Fruit fly (Drosophila melanogaster) whole organism, embryonic: ENCODE data around the gene ver.

Experiments used
- Abd-B ChIP-seq: fragments of 200-800 bp; sonication (Bioruptor generic); optimal IDR thresholded peaks from 2 replicates; lab custom pipeline; 2018; ENCODE audit warnings: missing biosample characterization, mild to moderate bottlenecking, missing genetic modification characterization, moderate library complexity
- Bgb ChIP-seq: fragments of 200-800 bp; sonication (Bioruptor generic); IDR thresholded peaks from 2 replicates; pipeline ENCODE4 v1.3.6; 2022; ENCODE audit warnings: missing biosample characterization, missing genetic modification characterization; ENCODE audit not compliant: partially characterized antibody
- CG10462 ChIP-seq: fragments of 200-800 bp; sonication (Bioruptor generic); optimal IDR thresholded peaks from 2 replicates; lab custom pipeline; 2016; ENCODE audit warnings: missing biosample characterization, missing genetic modification characterization
- CG10654 ChIP-seq: fragments of 200-800 bp; sonication (Bioruptor generic); optimal IDR thresholded peaks from 2 replicates; lab custom pipeline; 2016; ENCODE audit warnings: missing biosample characterization, missing genetic modification characterization
- CG11398 ChIP-seq: fragments of 200-800 bp; sonication (Bioruptor generic); optimal IDR thresholded peaks from 2 replicates; lab custom pipeline; 2016; ENCODE audit warnings: missing biosample characterization, missing genetic modification characterization
- CG12155 ChIP-seq: fragments of 200-800 bp; sonication (Bioruptor generic); optimal IDR thresholded peaks from 3 replicates; lab custom pipeline; 2016; ENCODE audit warnings: missing biosample characterization, missing genetic modification characterization
- CG13424 ChIP-seq: fragments of 200-800 bp; sonication (Bioruptor generic); optimal IDR thresholded peaks from 2 replicates; lab custom pipeline; 2019; ENCODE audit warnings: missing biosample characterization, mild to moderate bottlenecking, missing genetic modification characterization, moderate library complexity
- CG16813 ChIP-seq: fragments of 200-800 bp; sonication (Bioruptor generic); IDR thresholded peaks from 3 replicates; pipeline ENCODE4 v1.3.6; 2022; ENCODE audit warnings: missing biosample characterization, missing genetic modification characterization; ENCODE audit not compliant: partially characterized antibody
- CG16863 ChIP-seq: fragments of 200-800 bp; sonication (Bioruptor generic); optimal IDR thresholded peaks from 3 replicates; lab custom pipeline; 2016; ENCODE audit warnings: missing biosample characterization, missing genetic modification characterization
- CG18011 ChIP-seq: fragments of 200-800 bp; sonication (Bioruptor generic); optimal IDR thresholded peaks from 2 replicates; lab custom pipeline; 2017; ENCODE audit warnings: missing biosample characterization, missing genetic modification characterization, mild to moderate bottlenecking, moderate library complexity, missing genotype
- CG2678 ChIP-seq: fragments of 200-800 bp; sonication (Bioruptor generic); optimal IDR thresholded peaks from 3 replicates; lab custom pipeline; 2019; ENCODE audit warnings: missing biosample characterization, mild to moderate bottlenecking, missing genetic modification characterization, moderate library complexity
- CG30431 ChIP-seq: fragments of 200-800 bp; sonication (Bioruptor generic); optimal IDR thresholded peaks from 2 replicates; lab custom pipeline; 2017; ENCODE audit warnings: missing biosample characterization, missing genetic modification characterization
- CG31365 ChIP-seq: fragments of 200-800 bp; sonication (Bioruptor generic); optimal IDR thresholded peaks from 2 replicates; lab custom pipeline; 2018; ENCODE audit warnings: missing biosample characterization, mild to moderate bottlenecking, missing genetic modification characterization
- CG3163 ChIP-seq: fragments of 200-800 bp; sonication (Bioruptor generic); optimal IDR thresholded peaks from 3 replicates; lab custom pipeline; 2016; ENCODE audit warnings: missing biosample characterization, missing genetic modification characterization
- CG3281 ChIP-seq: fragments of 200-800 bp; sonication (Bioruptor generic); optimal IDR thresholded peaks from 3 replicates; lab custom pipeline; 2017; ENCODE audit warnings: missing biosample characterization, mild to moderate bottlenecking, missing genetic modification characterization
- CG4424 ChIP-seq: fragments of 200-800 bp; sonication (Bioruptor generic); optimal IDR thresholded peaks from 3 replicates; lab custom pipeline; 2016; ENCODE audit warnings: missing biosample characterization, missing genetic modification characterization
- CG4820 ChIP-seq: fragments of 200-800 bp; sonication (Bioruptor generic); optimal IDR thresholded peaks from 3 replicates; lab custom pipeline; 2016; ENCODE audit warnings: missing biosample characterization, missing genetic modification characterization
- CG6272 ChIP-seq: fragments of 200-800 bp; sonication (Bioruptor generic); IDR thresholded peaks from 2 replicates; pipeline ENCODE4 v1.3.6; 2022; ENCODE audit warnings: missing biosample characterization, missing genetic modification characterization
- CG7745 ChIP-seq: fragments of 200-800 bp; sonication (Bioruptor generic); optimal IDR thresholded peaks from 2 replicates; lab custom pipeline; 2018; ENCODE audit warnings: missing biosample characterization, mild to moderate bottlenecking, missing genetic modification characterization, moderate library complexity
- CG9437 ChIP-seq: fragments of 200-800 bp; sonication (Bioruptor generic); optimal IDR thresholded peaks from 2 replicates; lab custom pipeline; 2018; ENCODE audit warnings: missing biosample characterization, mild to moderate bottlenecking, missing genetic modification characterization
- Dek ChIP-seq: fragments of 200-800 bp; sonication (Bioruptor generic); optimal IDR thresholded peaks from 3 replicates; lab custom pipeline; 2019; ENCODE audit warnings: missing biosample characterization, mild to moderate bottlenecking, missing genetic modification characterization, moderate library complexity
- Doc2 ChIP-seq: fragments of 200-800 bp; sonication (Bioruptor generic); IDR thresholded peaks from 2 replicates; pipeline ENCODE4 v1.3.6; 2022; ENCODE audit warnings: missing biosample characterization, missing genetic modification characterization
- Eip74EF ChIP-seq, 2 experiments: fragments of 200-800 bp in 1 of 2; fragments of >200 bp in 1 of 2; sonication (Bioruptor generic) in 1 of 2; optimal IDR thresholded peaks; 2 replicates each; lab custom pipeline; 2017 to 2019; ENCODE audit warnings: missing biosample characterization in 2 of 2, missing genetic modification characterization in 2 of 2, mild to moderate bottlenecking in 1 of 2, moderate library complexity in 1 of 2
- GATAe ChIP-seq: fragments of 200-800 bp; sonication (Bioruptor generic); conservative IDR thresholded peaks from 2 replicates; pipeline ENCODE4 v1.3.6; 2022; ENCODE audit warnings: missing biosample characterization, missing genetic modification characterization
- Kr ChIP-seq: fragments of 200-800 bp; sonication (Bioruptor generic); optimal IDR thresholded peaks from 2 replicates; lab custom pipeline; 2017; ENCODE audit warnings: missing biosample characterization, mild to moderate bottlenecking, missing genetic modification characterization
- Oli ChIP-seq: fragments of 200-800 bp; sonication (Bioruptor generic); optimal IDR thresholded peaks from 2 replicates; lab custom pipeline; 2018; ENCODE audit warnings: missing biosample characterization, mild to moderate bottlenecking, missing genetic modification characterization, moderate library complexity
- Ravus ChIP-seq: fragments of 200-800 bp; sonication (Bioruptor generic); IDR thresholded peaks from 2 replicates; pipeline ENCODE4 v1.3.6; 2022; ENCODE audit warnings: missing biosample characterization, missing genetic modification characterization
- Scr ChIP-seq: fragments of 200-800 bp; sonication (Bioruptor generic); IDR thresholded peaks from 2 replicates; pipeline ENCODE4 v1.3.6; 2022; ENCODE audit warnings: missing biosample characterization, missing genetic modification characterization; ENCODE audit not compliant: partially characterized antibody
- ara ChIP-seq: fragments of 200-800 bp; sonication (Bioruptor generic); IDR thresholded peaks from 2 replicates; pipeline ENCODE4 v1.3.6; 2022; ENCODE audit warnings: missing biosample characterization, missing genetic modification characterization
- bab2 ChIP-seq: fragments of 200-800 bp; sonication (Bioruptor generic); optimal IDR thresholded peaks from 2 replicates; lab custom pipeline; 2016; ENCODE audit warnings: missing biosample characterization, missing genetic modification characterization
- bsh ChIP-seq, 2 experiments: fragments of 200-800 bp; sonication (Bioruptor generic); optimal IDR thresholded peaks; 2 replicates each; lab custom pipeline; 2017 to 2018; ENCODE audit warnings: mild to moderate bottlenecking in 2 of 2, missing biosample characterization in 2 of 2, missing genetic modification characterization in 2 of 2, moderate library complexity in 1 of 2
- croc ChIP-seq: fragments of 200-800 bp; sonication (Bioruptor generic); conservative IDR thresholded peaks from 3 replicates; pipeline ENCODE4 v1.3.6; 2022; ENCODE audit warnings: missing biosample characterization, missing genetic modification characterization
- disco-r ChIP-seq: fragments of 200-800 bp; sonication (Bioruptor generic); optimal IDR thresholded peaks from 2 replicates; lab custom pipeline; 2016; ENCODE audit warnings: missing biosample characterization, missing genetic modification characterization
- emc ChIP-seq: fragments of 200-800 bp; sonication (Bioruptor generic); optimal IDR thresholded peaks from 2 replicates; lab custom pipeline; 2016; ENCODE audit warnings: missing biosample characterization, missing genetic modification characterization
- eyg ChIP-seq: fragments of 200-800 bp; sonication (Bioruptor generic); optimal IDR thresholded peaks from 3 replicates; lab custom pipeline; 2016; ENCODE audit warnings: missing biosample characterization, missing genetic modification characterization
- gce ChIP-seq: fragments of 200-800 bp; sonication (Bioruptor generic); IDR thresholded peaks from 3 replicates; pipeline ENCODE4 v1.3.6; 2022; ENCODE audit warnings: missing biosample characterization, missing genetic modification characterization
- gt ChIP-seq: fragments of 200-800 bp; sonication (Bioruptor generic); IDR thresholded peaks from 2 replicates; pipeline ENCODE4 v1.3.6; 2022; ENCODE audit warnings: missing biosample characterization, missing genetic modification characterization
- jigr1 ChIP-seq: fragments of 200-800 bp; sonication (Bioruptor generic); IDR thresholded peaks from 3 replicates; pipeline ENCODE4 v1.3.6; 2022; ENCODE audit warnings: missing biosample characterization, missing genetic modification characterization
- klu ChIP-seq: fragments of 200-800 bp; sonication (Bioruptor generic); IDR thresholded peaks from 2 replicates; pipeline ENCODE4 v1.3.6; 2022; ENCODE audit warnings: missing biosample characterization, missing genetic modification characterization
- knrl ChIP-seq: fragments of 200-800 bp; sonication (Bioruptor generic); IDR thresholded peaks from 3 replicates; pipeline ENCODE4 v1.3.6; 2022; ENCODE audit warnings: missing biosample characterization, missing genetic modification characterization; ENCODE audit not compliant: partially characterized antibody
- nom ChIP-seq: fragments of 200-800 bp; sonication (Bioruptor generic); optimal IDR thresholded peaks from 2 replicates; lab custom pipeline; 2017; ENCODE audit warnings: missing biosample characterization, missing genetic modification characterization, mild to moderate bottlenecking, moderate library complexity, missing genetic modification reagents
- otp ChIP-seq: fragments of 200-800 bp; sonication (Bioruptor generic); IDR thresholded peaks from 3 replicates; pipeline ENCODE4, ENCODE4 v1.3.6; 2022; ENCODE audit warnings: missing biosample characterization, missing genetic modification characterization
- p53 ChIP-seq: fragments of 200-800 bp; sonication (Bioruptor generic); optimal IDR thresholded peaks from 2 replicates; lab custom pipeline; 2016; ENCODE audit warnings: missing biosample characterization, missing genetic modification characterization
- pan ChIP-seq, 4 experiments: fragments of >200 bp in 3 of 4; fragments of 200-800 bp in 1 of 4; sonication (Bioruptor generic) in 1 of 4; optimal IDR thresholded peaks in 3 of 4; IDR thresholded peaks in 1 of 4; 2 replicates each; pipeline versions ENCODE4 v1.3.6 to Lab custom; 2017 to 2022; ENCODE audit warnings: missing biosample characterization in 2 of 4, missing genetic modification characterization in 2 of 4, mixed read lengths in 1 of 4
- schlank ChIP-seq: fragments of 200-800 bp; sonication (Bioruptor generic); optimal IDR thresholded peaks from 2 replicates; lab custom pipeline; 2018; ENCODE audit warnings: missing biosample characterization, mild to moderate bottlenecking, missing genetic modification characterization
- sna ChIP-seq: fragments of 200-800 bp; sonication (Bioruptor generic); IDR thresholded peaks from 2 replicates; pipeline ENCODE4 v1.3.6; 2022; ENCODE audit warnings: missing biosample characterization, missing genetic modification characterization; ENCODE audit not compliant: partially characterized antibody
- tgo ChIP-seq: fragments of 200-800 bp; sonication (Bioruptor generic); IDR thresholded peaks from 3 replicates; pipeline ENCODE4 v1.3.6; 2022; ENCODE audit warnings: missing biosample characterization, missing genetic modification characterization
- yki ChIP-seq: fragments of >200 bp; optimal IDR thresholded peaks from 3 replicates; lab custom pipeline; 2018
- zf30C ChIP-seq: fragments of 200-800 bp; sonication (Bioruptor generic); optimal IDR thresholded peaks from 3 replicates; lab custom pipeline; 2018; ENCODE audit warnings: missing biosample characterization, mild to moderate bottlenecking, missing genetic modification characterization

The ver gene

DNA sequence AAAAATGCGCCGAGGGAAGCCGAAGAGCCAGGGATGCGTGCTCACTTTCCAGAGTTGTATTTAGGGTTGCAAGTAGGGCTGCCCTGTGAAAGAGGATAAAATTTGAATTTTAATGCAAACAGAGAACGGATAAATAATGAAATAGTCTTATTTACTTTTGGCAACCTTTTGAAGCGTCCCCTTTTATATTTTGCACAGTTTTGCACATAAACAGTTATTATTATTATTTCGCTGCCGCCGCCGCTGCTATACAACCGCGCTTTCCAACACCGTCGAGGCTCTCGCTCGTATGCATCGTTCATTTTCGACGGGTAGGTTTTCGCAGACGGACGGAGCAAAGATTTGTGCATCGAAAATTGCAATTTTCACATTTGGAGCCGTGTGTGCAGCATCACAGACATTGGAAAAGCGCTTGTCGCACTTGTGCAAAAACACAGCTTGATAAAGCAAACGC is 9.0 kb upstream of the ver start, which contains the start of the genes sti and tral (continued):
- TF ChIP-seq klu (GFP tag; lab: Robert Waterston, UW) (peak; percentile 72), nom (GFP tag; lab: Kevin White, UChicago) (peak; percentile 51), CG13424 (tag; lab: Kevin White, UChicago) (peak; percentile 88), Eip74EF (GFP tag; optimal IDR thresholded peaks at IDR 0.05; lab: Kevin White, UChicago) (no peak), croc (GFP tag; lab: Robert Waterston, UW) (peak; percentile 70), zf30C (GFP tag; lab: Kevin White, UChicago) (peak; percentile 18), pan (optimal IDR thresholded peaks at IDR 0.05; lab: Kevin White, UChicago) (no peak), pan (GFP tag; optimal IDR thresholded peaks at IDR 0.05 in 1 of 2, IDR thresholded peaks at IDR 0.05 in 1 of 2) (peak in 1 of 2 experiments; percentile 86), disco-r (GFP tag; lab: Kevin White, UChicago) (peak; percentile 85), schlank (peak; percentile 72), CG11398 (GFP tag; lab: Kevin White, UChicago) (peak; percentile 77), CG6272 (GFP tag; lab: Robert Waterston, UW) (peak; percentile 87), CG30431 (GFP tag; lab: Kevin White, UChicago) (peak; percentile 83), ara (peak; percentile 87), tgo (GFP tag; lab: Robert Waterston, UW) (peak; percentile 87), eyg (GFP tag; lab: Kevin White, UChicago) (peak; percentile 87), gt (peak; percentile 60; the same call in 1 of the 2 replicates), CG4424 (GFP tag; lab: Kevin White, UChicago) (peak; percentile 91), CG16813 (GFP tag; lab: Robert Waterston, UW) (peak; percentile 41; the same call in 1 of the 3 replicates), CG3163 (GFP tag; lab: Kevin White, UChicago) (peak; percentile 82), Kr (GFP tag; lab: Kevin White, UChicago) (no peak), CG2678 (peak; percentile 82), gce (GFP tag; lab: Robert Waterston, UW) (0 out of 3 replicates have a peak, but pooled peaks have one; percentile 24), yki (lab: Kevin White, UChicago) (no peak), bab2 (GFP tag; lab: Kevin White, UChicago) (peak; percentile 96), CG16863 (GFP tag; lab: Kevin White, UChicago) (peak; percentile 92), Scr (peak; percentile 53), bsh (GFP tag; optimal IDR thresholded peaks at IDR 0.05; lab: Kevin White, UChicago) (peak; percentile 23 to 76), Ravus (GFP tag; lab: Robert Waterston, UW) (peak; percentile 62), knrl (GFP tag; lab: Robert Waterston, UW) (peak; percentile 43; the same call in 1 of the 3 replicates), p53 (GFP tag; lab: Kevin White, UChicago) (peak; percentile 88), Doc2 (no peak; the same call in 1 of the 2 replicates), Oli (tag; lab: Kevin White, UChicago) (peak; percentile 55), emc (GFP tag; lab: Kevin White, UChicago) (peak; percentile 83), CG12155 (GFP tag; lab: Kevin White, UChicago) (peak; percentile 100), jigr1 (GFP tag; lab: Robert Waterston, UW) (peak; percentile 38; the same call in 1 of the 3 replicates), otp (GFP tag; lab: Robert Waterston, UW) (peak; percentile 77; the same call in 1 of the 3 replicates), CG18011 (GFP tag; lab: Kevin White, UChicago) (peak; percentile 82), CG31365 (tag; lab: Kevin White, UChicago) (peak; percentile 58), CG3281 (GFP tag; lab: Kevin White, UChicago) (peak; percentile 97), Abd-B (GFP tag; lab: Kevin White, UChicago) (no peak), Bgb (no peak), CG7745 (no peak), CG10462 (GFP tag; lab: Kevin White, UChicago) (peak; percentile 85), CG4820 (GFP tag; lab: Kevin White, UChicago) (peak; percentile 89), Dek (tag; lab: Kevin White, UChicago) (peak; percentile 83), sna (GFP tag; lab: Robert Waterston, UW) (0 out of 2 replicates have a peak, but pooled peaks have one; percentile 17), CG9437 (GFP tag; lab: Kevin White, UChicago) (peak; percentile 61), CG10654 (GFP tag; lab: Kevin White, UChicago) (peak; percentile 85), GATAe (GFP tag; lab: Robert Waterston, UW) (no peak; the same call in 1 of the 2 replicates)
